Fruit fly (Drosophila melanogaster): ENCODE measurements around the gene RpS21.

RpS21 gene

DNA sequence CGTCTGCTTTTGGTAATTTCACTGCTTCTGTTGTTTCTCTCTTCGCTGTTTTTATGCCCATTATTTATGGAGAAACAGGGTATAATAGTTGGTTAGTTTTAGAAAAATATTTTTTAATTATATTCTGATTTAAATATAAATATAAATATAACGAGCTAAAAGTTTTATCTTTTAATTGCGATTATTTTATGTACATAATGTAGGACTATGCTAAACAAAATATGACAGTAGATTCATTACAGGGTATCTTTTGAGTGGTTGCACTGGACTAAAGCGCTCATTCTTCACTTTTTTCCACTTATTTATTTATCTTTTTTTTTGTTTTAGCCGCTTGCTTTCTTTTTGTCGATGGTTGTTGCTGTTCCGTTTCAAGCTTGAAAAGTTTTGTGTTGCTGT lies 49.2 kb downstream of the RpS21 start (continued):
- no peak for TF ChIP-seq CG1832 (GFP tag; optimal IDR thresholded peaks at IDR 0.05)
- no peak for TF ChIP-seq B-H2 (GFP tag; optimal IDR thresholded peaks at IDR 0.05)
- no peak for TF ChIP-seq Hr78 (GFP tag; optimal IDR thresholded peaks at IDR 0.05)
- peak; percentile 71; the same call in 1 of the 2 replicates for TF ChIP-seq slbo (GFP tag; IDR thresholded peaks at IDR 0.05)
- TF ChIP-seq danr (GFP tag; IDR thresholded peaks at IDR 0.05) = no peak
- no peak for TF ChIP-seq CG11085 (GFP tag; IDR thresholded peaks at IDR 0.05)
- TF ChIP-seq B-H1 (GFP tag; IDR thresholded peaks at IDR 0.05) = no peak
- no peak for TF ChIP-seq CG6654 (GFP tag; optimal IDR thresholded peaks at IDR 0.05)
- no peak for TF ChIP-seq CG18619 (GFP tag; optimal IDR thresholded peaks at IDR 0.05)
- no peak for TF ChIP-seq NfI (GFP tag; optimal IDR thresholded peaks at IDR 0.05)
- TF ChIP-seq CG10462 (GFP tag; optimal IDR thresholded peaks at IDR 0.05) = no peak
- TF ChIP-seq HLHmδ (GFP tag; optimal IDR thresholded peaks at IDR 0.05) = no peak
- TF ChIP-seq fd3F (GFP tag; optimal IDR thresholded peaks at IDR 0.05) = no peak
- TF ChIP-seq Ravus (GFP tag; IDR thresholded peaks at IDR 0.05) = no peak
- TF ChIP-seq Mes4 (GFP tag; optimal IDR thresholded peaks at IDR 0.05) = no peak
- TF ChIP-seq Atf-2 (GFP tag; optimal IDR thresholded peaks at IDR 0.05) = no peak
- no peak for TF ChIP-seq Ets97D (GFP tag; optimal IDR thresholded peaks at IDR 0.05)
- no peak for TF ChIP-seq C15 (GFP tag; IDR thresholded peaks at IDR 0.05)
- no peak for TF ChIP-seq corto (GFP tag; optimal IDR thresholded peaks at IDR 0.05)
- TF ChIP-seq Max (GFP tag; optimal IDR thresholded peaks at IDR 0.05) = no peak
- TF ChIP-seq Dref (GFP tag; IDR thresholded peaks at IDR 0.05) = no peak
- no peak for TF ChIP-seq CG3838 (GFP tag; optimal IDR thresholded peaks at IDR 0.05)
- no peak for TF ChIP-seq Jarid2 (GFP tag; optimal IDR thresholded peaks at IDR 0.05)
- TF ChIP-seq vnd (GFP tag; IDR thresholded peaks at IDR 0.05; ENCODE audit: partially characterized antibody) = no peak
- TF ChIP-seq slp2 (GFP tag; optimal IDR thresholded peaks at IDR 0.05) = no peak
- TF ChIP-seq unc-4 (GFP tag; IDR thresholded peaks at IDR 0.05; ENCODE audit: partially characterized antibody) = no peak
- TF ChIP-seq Dip3 (GFP tag; optimal IDR thresholded peaks at IDR 0.05) = no peak
- no peak for TF ChIP-seq Ets65A (GFP tag)
- no peak for TF ChIP-seq CG17612 (GFP tag; IDR thresholded peaks at IDR 0.05)
- no peak for TF ChIP-seq CG8765 (GFP tag; IDR thresholded peaks at IDR 0.05)
- TF ChIP-seq Deaf1 (tag; optimal IDR thresholded peaks at IDR 0.05) = no peak
- no peak for TF ChIP-seq Taf1 (GFP tag; IDR thresholded peaks at IDR 0.05)
- no peak for TF ChIP-seq hth (optimal IDR thresholded peaks at IDR 0.05)
- no peak for TF ChIP-seq CG3065 (GFP tag; optimal IDR thresholded peaks at IDR 0.05)
- TF ChIP-seq her (GFP tag; optimal IDR thresholded peaks at IDR 0.05) = no peak
- TF ChIP-seq Dp (GFP tag; optimal IDR thresholded peaks at IDR 0.05) = no peak
- no peak for TF ChIP-seq gt (GFP tag; IDR thresholded peaks at IDR 0.05)
- TF ChIP-seq inv (GFP tag; IDR thresholded peaks at IDR 0.05; ENCODE audit: partially characterized antibody) = no peak
- peak; percentile 4 for TF ChIP-seq salm (tag; optimal IDR thresholded peaks at IDR 0.05)
- TF ChIP-seq Doc2 (GFP tag; IDR thresholded peaks at IDR 0.05) = no peak
- peak; percentile 29 for TF ChIP-seq Chrac-16 (GFP tag; optimal IDR thresholded peaks at IDR 0.05)
- TF ChIP-seq Sox102F (GFP tag; optimal IDR thresholded peaks at IDR 0.05) = peak; percentile 89
- no peak for TF ChIP-seq gsb (GFP tag; IDR thresholded peaks at IDR 0.05)
- no peak for TF ChIP-seq CG14710 (tag; optimal IDR thresholded peaks at IDR 0.05)
- no peak for TF ChIP-seq CG4282 (GFP tag; optimal IDR thresholded peaks at IDR 0.05)
- no peak for TF ChIP-seq crp (GFP tag; optimal IDR thresholded peaks at IDR 0.05)
- TF ChIP-seq emc (GFP tag; optimal IDR thresholded peaks at IDR 0.05) = no peak
- no peak for TF ChIP-seq nerfin-1 (tag; optimal IDR thresholded peaks at IDR 0.05)
- 0 out of 2 replicates have a peak, but pooled peaks have one; percentile 42 for TF ChIP-seq CG32767 (GFP tag; IDR thresholded peaks at IDR 0.05)
- no peak for TF ChIP-seq CG9609 (GFP tag; optimal IDR thresholded peaks at IDR 0.05)
- TF ChIP-seq MESR4 (GFP tag; optimal IDR thresholded peaks at IDR 0.05) = no peak
- TF ChIP-seq cato (GFP tag; optimal IDR thresholded peaks at IDR 0.05; ENCODE audit: borderline replicate concordance) = no peak

Data from whole organism, embryonic.